Worm (Caenorhabditis elegans) whole organism, young adult: ENCODE results near the gene srr-3.

Source experiments
- Y53F4B.3 ChIP-seq: fragments of 200-800 bp; sonication (Bioruptor generic); IDR thresholded peaks from 2 replicates; pipeline ENCODE4 v1.3.6; 2022; ENCODE audit warnings: missing genetic modification reagents, missing genetic modification characterization, missing compliant biosample characterization
- athp-1 ChIP-seq: sonication (generic microtip); optimal IDR thresholded peaks from 2 replicates; lab custom pipeline; 2017; ENCODE audit warnings: mild to moderate bottlenecking, missing genetic modification characterization, missing compliant biosample characterization
- dpl-1 ChIP-seq: fragments of 150-350 bp; optimal IDR thresholded peaks from 2 replicates; lab custom pipeline; 2014; ENCODE audit warnings: missing biosample characterization, missing genetic modification reagents, missing genetic modification characterization
- unc-62 ChIP-seq: fragments of 150-350 bp; optimal IDR thresholded peaks from 2 replicates; lab custom pipeline; 2014; ENCODE audit warnings: missing biosample characterization, missing genetic modification reagents, missing genetic modification characterization

DNA sequence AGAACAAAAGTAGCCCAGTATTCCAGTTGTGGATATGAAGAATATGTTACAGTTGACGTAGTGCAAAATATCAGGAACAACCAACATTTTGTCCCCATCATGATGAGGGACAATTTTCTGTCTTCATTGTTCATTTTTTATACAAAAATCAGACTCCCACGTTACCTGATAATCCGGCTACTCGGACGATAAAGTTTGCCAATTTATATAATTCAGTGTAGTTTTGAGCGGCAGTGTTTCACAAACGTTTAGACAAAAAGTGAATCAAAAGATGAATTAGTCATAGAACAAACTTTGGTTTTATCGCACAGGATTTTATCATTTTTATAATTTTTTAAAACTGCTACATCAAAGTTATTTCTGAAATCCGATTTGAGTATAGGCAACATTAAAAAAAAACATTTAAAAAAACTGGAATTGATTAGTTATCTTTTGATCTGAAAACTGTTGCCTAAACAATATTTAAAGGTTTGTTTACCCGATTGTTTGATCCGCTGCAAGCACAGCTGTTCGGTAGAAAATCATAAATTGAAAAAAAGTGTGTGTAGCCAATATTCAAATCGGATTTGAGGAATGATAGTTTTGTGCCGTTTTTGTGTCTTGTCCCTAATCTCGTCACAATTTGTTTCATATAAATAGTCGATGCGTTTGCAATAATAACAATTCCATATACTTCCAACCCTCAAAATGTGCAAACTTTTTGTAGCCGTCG is 27.5 kb downstream of the srr-3 start, which contains the start of the genes F57E7.4 and spig-6:
- TF ChIP-seq Y53F4B.3 (no peak), dpl-1 (GFP tag; lab: Kevin White, UChicago) (no peak), unc-62 (GFP tag; lab: Kevin White, UChicago) (no peak), athp-1 (tag; lab: Kevin White, UChicago) (no peak)
